Worm (Caenorhabditis elegans): Measurements from ENCODE around the gene disl-2.

The disl-2 gene

ce11 chrIII:5402419-5402818 lies 40.5 kb upstream of the disl-2 start:
- TF ChIP-seq nfyb-1 (GFP tag; IDR thresholded peaks at IDR 0.05) = no peak
- no peak for TF ChIP-seq ztf-3 (GFP tag; optimal IDR thresholded peaks at IDR 0.05)
- TF ChIP-seq ztf-26 (tag; optimal IDR thresholded peaks at IDR 0.05) = no peak
- TF ChIP-seq madf-8 (GFP tag; conservative IDR thresholded peaks at IDR 0.05) = no peak
- TF ChIP-seq repo-1 (tag; optimal IDR thresholded peaks at IDR 0.05) = no peak
- TF ChIP-seq D2030.7 (GFP tag; IDR thresholded peaks at IDR 0.05) = no peak
- no peak for TF ChIP-seq snpc-1.3 (tag; optimal IDR thresholded peaks at IDR 0.05; ENCODE audit: insufficient read depth)
- TF ChIP-seq ekl-4 (GFP tag; IDR thresholded peaks at IDR 0.05) = no peak

- TF ChIP-seq hmg-1.2 (GFP tag; IDR thresholded peaks at IDR 0.05) = peak; percentile 53; the same call in 1 of the 2 replicates
- no peak for TF ChIP-seq nhr-120 (GFP tag; IDR thresholded peaks at IDR 0.05)
Measured at ce11 chrIII:5404998-5405397, 38.0 kb upstream of the disl-2 start.

ce11 chrIII:5405628-5406084 lies 37.3 kb upstream of the disl-2 start, which contains the start of the genes W03A5.2 and Y32H12A.8:
W03A5.2 (plus strand) TSS chrIII:5406034.
Y32H12A.8 (minus strand) TSS chrIII:5406037.
- TF ChIP-seq F22D6.2 (tag; optimal IDR thresholded peaks at IDR 0.05) (no peak), ceh-100 (GFP tag; IDR thresholded peaks at IDR 0.05) (no peak), T26A5.8 (tag; optimal IDR thresholded peaks at IDR 0.05) (no peak), nhr-80 (tag; optimal IDR thresholded peaks at IDR 0.05) (peak; percentile 4), let-526 (GFP tag; IDR thresholded peaks at IDR 0.05) (no peak), cebp-1 (GFP tag; IDR thresholded peaks at IDR 0.05) (no peak), cebp-1 (tag; optimal IDR thresholded peaks at IDR 0.05) (no peak), hmg-1.2 (GFP tag; IDR thresholded peaks at IDR 0.05) (peak; percentile 40; the same call in 1 of the 2 replicates), attf-5 (GFP tag; optimal IDR thresholded peaks at IDR 0.05) (peak; percentile 64), fkh-3 (tag; optimal IDR thresholded peaks at IDR 0.05) (no peak), Y56A3A.18 (GFP tag; IDR thresholded peaks at IDR 0.05) (no peak), pbrm-1 (GFP tag; IDR thresholded peaks at IDR 0.05) (no peak), mcd-1 (GFP tag; IDR thresholded peaks at IDR 0.05) (peak; percentile 54), lsl-1 (GFP tag; optimal IDR thresholded peaks at IDR 0.05) (no peak), madf-8 (GFP tag; conservative IDR thresholded peaks at IDR 0.05) (no peak), efl-1 (GFP tag; optimal IDR thresholded peaks at IDR 0.05) (peak; percentile 31), F55B11.4 (tag; optimal IDR thresholded peaks at IDR 0.05; ENCODE audit: borderline replicate concordance, insufficient read depth) (no peak), ZK185.1 (tag; optimal IDR thresholded peaks at IDR 0.05; ENCODE audit: poor library complexity, severe bottlenecking) (no peak), ztf-26 (tag; optimal IDR thresholded peaks at IDR 0.05) (no peak), ceh-91 (GFP tag; IDR thresholded peaks at IDR 0.05) (no peak), F23B12.7 (tag; optimal IDR thresholded peaks at IDR 0.05; ENCODE audit: insufficient read depth) (peak; percentile 15), ztf-28 (GFP tag; IDR thresholded peaks at IDR 0.05) (no peak), D2030.7 (GFP tag; IDR thresholded peaks at IDR 0.05) (no peak), dpff-1 (tag; optimal IDR thresholded peaks at IDR 0.05) (no peak), ceh-27 (GFP tag; optimal IDR thresholded peaks at IDR 0.05) (no peak), ets-4 (GFP tag; optimal IDR thresholded peaks at IDR 0.05) (no peak), egrh-3 (GFP tag; IDR thresholded peaks at IDR 0.05) (no peak), atf-7 (tag; optimal IDR thresholded peaks at IDR 0.05) (no peak), lin-54 (GFP tag; optimal IDR thresholded peaks at IDR 0.05) (peak; percentile 1), lin-35 (GFP tag; optimal IDR thresholded peaks at IDR 0.05) (no peak), F37B4.10 (GFP tag; IDR thresholded peaks at IDR 0.05) (no peak)
